Worm (Caenorhabditis elegans): ENCODE measurements around the gene F28B4.3.

ce11 chrX:3272580-3272979, 37.4 kb upstream of the F28B4.3 start, which contains the start of gene K09C4.7:
- TF ChIP-seq ztf-6 (GFP tag; IDR thresholded peaks at IDR 0.05): no peak
- TF ChIP-seq let-526 (GFP tag; IDR thresholded peaks at IDR 0.05): no peak
- no peak for TF ChIP-seq ama-1 (optimal IDR thresholded peaks at IDR 0.05)
- no peak for TF ChIP-seq ama-1 (GFP tag; optimal IDR thresholded peaks at IDR 0.05)
- no peak for TF ChIP-seq zfh-2 (GFP tag; conservative IDR thresholded peaks at IDR 0.05)
- no peak for TF ChIP-seq unc-62 (GFP tag; optimal IDR thresholded peaks at IDR 0.05)
- no peak for TF ChIP-seq chd-7 (tag; optimal IDR thresholded peaks at IDR 0.05)
- TF ChIP-seq lin-26 (GFP tag; IDR thresholded peaks at IDR 0.05): no peak
- no peak for TF ChIP-seq snpc-4 (GFP tag; optimal IDR thresholded peaks at IDR 0.05)
- no peak for TF ChIP-seq snpc-4 (tag; optimal IDR thresholded peaks at IDR 0.05)
- TF ChIP-seq nhr-90 (tag; optimal IDR thresholded peaks at IDR 0.05): no peak
- TF ChIP-seq Y53G8AR.9 (GFP tag; conservative IDR thresholded peaks at IDR 0.05): no peak
- no peak for TF ChIP-seq C06A6.2 (GFP tag; conservative IDR thresholded peaks at IDR 0.05)
- TF ChIP-seq F57A8.1 (GFP tag; optimal IDR thresholded peaks at IDR 0.05): no peak

Measured in whole organism, young adult.